Worm (Caenorhabditis elegans): ENCODE measurements around the gene amt-2.

amt-2 gene

DNA sequence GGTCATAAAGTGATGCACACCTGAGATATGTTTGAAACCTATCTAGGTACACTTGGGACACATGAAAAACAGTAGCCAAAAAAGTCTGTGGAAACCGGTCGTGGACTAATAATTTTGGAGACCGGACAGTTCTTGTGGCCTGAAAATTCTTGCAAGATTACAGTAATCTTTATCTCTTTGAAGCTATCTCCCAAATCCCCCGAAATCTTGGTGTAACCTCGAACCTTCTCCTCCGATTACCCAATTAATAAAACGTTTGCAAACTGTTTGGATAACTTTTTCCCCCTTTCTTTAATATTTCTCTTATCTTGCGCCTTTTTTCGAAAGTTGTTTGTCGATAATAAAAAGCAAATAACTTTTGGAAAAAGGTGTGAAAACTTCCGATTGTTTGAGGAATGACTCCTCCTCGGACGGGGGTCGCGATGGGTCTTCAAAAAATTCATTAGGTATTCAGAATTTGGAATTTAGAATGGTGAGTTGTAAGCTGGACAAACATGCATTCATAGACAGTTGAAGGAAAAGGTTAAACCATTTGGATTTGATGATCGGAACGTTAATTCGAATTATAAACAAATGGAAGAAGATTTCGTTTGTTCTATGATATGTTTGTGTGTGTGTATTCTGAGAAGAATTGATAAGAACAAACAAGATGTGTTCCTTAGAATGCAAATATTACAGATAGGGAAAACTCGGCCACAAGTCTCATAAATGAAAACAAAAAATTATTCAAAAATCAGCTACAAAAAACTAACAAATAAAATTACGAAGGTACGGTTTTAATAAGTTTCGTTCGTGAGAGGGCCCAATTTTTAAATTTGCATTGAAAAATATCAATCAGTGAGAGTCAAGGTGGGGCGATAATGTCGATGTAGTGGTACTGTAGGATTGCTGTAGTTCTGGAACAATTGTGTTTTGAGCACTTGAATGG lies 40.9 kb downstream of the amt-2 start (continued):
- peak; percentile 48 for TF ChIP-seq nhr-71 (tag; optimal IDR thresholded peaks at IDR 0.05)
- no peak for TF ChIP-seq unc-62 (GFP tag; optimal IDR thresholded peaks at IDR 0.05)
- TF ChIP-seq lsy-2 (tag; optimal IDR thresholded peaks at IDR 0.05) = no peak
- TF ChIP-seq sup-37 (GFP tag; optimal IDR thresholded peaks at IDR 0.05) = no peak
- TF ChIP-seq aha-1 (tag; optimal IDR thresholded peaks at IDR 0.05) = no peak
- no peak for TF ChIP-seq unc-130 (tag; optimal IDR thresholded peaks at IDR 0.05)
- TF ChIP-seq ces-1 (GFP tag; optimal IDR thresholded peaks at IDR 0.05) = no peak
- no peak for TF ChIP-seq nhr-237 (tag; optimal IDR thresholded peaks at IDR 0.05)
- TF ChIP-seq snpc-4 (tag; optimal IDR thresholded peaks at IDR 0.05) = no peak
- no peak for TF ChIP-seq C04F5.9 (tag; optimal IDR thresholded peaks at IDR 0.05)
- no peak for TF ChIP-seq skn-1 (tag; optimal IDR thresholded peaks at IDR 0.05)
- TF ChIP-seq fos-1 (tag; optimal IDR thresholded peaks at IDR 0.05) = no peak
- no peak for TF ChIP-seq pqm-1 (tag; optimal IDR thresholded peaks at IDR 0.05)
- TF ChIP-seq nhr-47 (tag; optimal IDR thresholded peaks at IDR 0.05) = peak; percentile 30
- no peak for TF ChIP-seq nhr-76 (tag; optimal IDR thresholded peaks at IDR 0.05)
- TF ChIP-seq grh-1 (GFP tag; IDR thresholded peaks at IDR 0.05) = peak; percentile 31; the same call in 1 of the 2 replicates
- TF ChIP-seq lin-13 (GFP tag; optimal IDR thresholded peaks at IDR 0.05) = no peak
- TF ChIP-seq nhr-90 (tag; optimal IDR thresholded peaks at IDR 0.05; ENCODE audit: poor library complexity) = peak; percentile 28
- no peak for TF ChIP-seq elt-2 (tag; optimal IDR thresholded peaks at IDR 0.05)
- peak; percentile 32 for TF ChIP-seq nhr-20 (tag; optimal IDR thresholded peaks at IDR 0.05)
- TF ChIP-seq isw-1 (GFP tag; IDR thresholded peaks at IDR 0.05) = no peak
- no peak for TF ChIP-seq hpl-2 (GFP tag; optimal IDR thresholded peaks at IDR 0.05)
- TF ChIP-seq fkh-8 (tag; optimal IDR thresholded peaks at IDR 0.05) = no peak
- TF ChIP-seq snu-23 (GFP tag; optimal IDR thresholded peaks at IDR 0.05) = peak; percentile 24
- no peak for TF ChIP-seq ceh-88 (GFP tag; IDR thresholded peaks at IDR 0.05)
- no peak for TF ChIP-seq hlh-17 (GFP tag; optimal IDR thresholded peaks at IDR 0.05; ENCODE audit: borderline replicate concordance)
- no peak for TF ChIP-seq nhr-77 (tag; optimal IDR thresholded peaks at IDR 0.05)

DNA sequence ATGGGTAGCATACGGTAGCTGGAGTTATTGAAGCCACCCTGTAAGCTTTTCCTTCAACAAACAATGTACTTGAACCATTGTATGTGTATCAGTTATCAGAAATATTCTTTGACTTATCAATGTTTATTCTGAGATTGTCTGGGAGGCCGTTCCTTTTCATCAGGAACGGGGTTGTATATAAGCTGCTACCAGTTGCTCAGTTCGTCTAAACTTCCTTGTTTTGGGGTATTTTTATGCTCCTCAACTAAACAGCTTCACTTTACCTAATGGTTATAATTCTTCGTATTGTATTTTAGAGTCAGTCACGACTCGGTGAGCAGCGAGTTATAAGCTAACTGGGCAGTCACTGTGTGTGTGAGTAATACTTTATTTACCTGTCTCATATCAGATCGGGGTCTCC lies 43.5 kb downstream of the amt-2 start:
- TF ChIP-seq unc-62 (GFP tag; optimal IDR thresholded peaks at IDR 0.05) (no peak), zip-4 (GFP tag; optimal IDR thresholded peaks at IDR 0.05) (no peak), zag-1 (tag; optimal IDR thresholded peaks at IDR 0.05) (no peak), ceh-88 (GFP tag; IDR thresholded peaks at IDR 0.05) (no peak), dsc-1 (tag; optimal IDR thresholded peaks at IDR 0.05) (no peak), ceh-8 (GFP tag; optimal IDR thresholded peaks at IDR 0.05) (no peak), nhr-77 (tag; optimal IDR thresholded peaks at IDR 0.05) (no peak), fkh-10 (GFP tag; optimal IDR thresholded peaks at IDR 0.05) (no peak), nhr-11 (tag; optimal IDR thresholded peaks at IDR 0.05) (no peak), rnt-1 (tag; optimal IDR thresholded peaks at IDR 0.05) (no peak), snu-23 (GFP tag; optimal IDR thresholded peaks at IDR 0.05) (no peak), lin-39 (tag; optimal IDR thresholded peaks at IDR 0.05) (no peak), nhr-71 (tag; optimal IDR thresholded peaks at IDR 0.05) (no peak), efl-3 (GFP tag; optimal IDR thresholded peaks at IDR 0.05) (no peak), swsn-7 (tag; optimal IDR thresholded peaks at IDR 0.05) (no peak), hlh-17 (GFP tag; optimal IDR thresholded peaks at IDR 0.05; ENCODE audit: borderline replicate concordance) (no peak), nhr-90 (tag; optimal IDR thresholded peaks at IDR 0.05; ENCODE audit: poor library complexity) (no peak), nhr-237 (tag; optimal IDR thresholded peaks at IDR 0.05) (no peak)

DNA sequence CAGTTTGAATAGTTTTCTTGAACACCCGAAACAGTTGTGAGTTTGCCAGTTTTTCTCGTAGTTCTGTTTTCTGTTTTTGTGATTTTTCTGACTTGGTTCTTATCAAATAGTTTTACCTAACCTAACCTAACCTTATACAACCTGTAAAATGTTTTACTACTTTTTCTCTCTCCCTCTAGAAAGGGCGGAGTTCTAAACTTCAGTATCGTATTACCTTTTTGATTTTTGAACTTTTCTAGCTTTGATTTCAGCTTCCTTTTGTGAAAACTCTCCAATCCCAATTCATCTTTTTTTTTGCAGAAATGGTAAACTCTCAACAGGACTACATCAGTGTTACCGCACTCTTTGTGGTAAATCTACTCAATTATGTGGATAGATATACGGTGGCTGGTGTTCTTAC lies 44.5 kb downstream of the amt-2 start, which contains the start of gene spin-2:
Gene spin-2 (plus strand): TSS at position 301 of the 400 bp plus-strand sequence.
- TF ChIP-seq snpc-4 (tag; optimal IDR thresholded peaks at IDR 0.05) (no peak), lin-14 (GFP tag; optimal IDR thresholded peaks at IDR 0.05) (no peak), unc-62 (GFP tag; optimal IDR thresholded peaks at IDR 0.05) (no peak), irx-1 (tag; optimal IDR thresholded peaks at IDR 0.05) (no peak), xbp-1 (tag; optimal IDR thresholded peaks at IDR 0.05) (no peak), pag-3 (tag; optimal IDR thresholded peaks at IDR 0.05; ENCODE audit: borderline replicate concordance, insufficient read depth) (no peak), sup-37 (GFP tag; optimal IDR thresholded peaks at IDR 0.05) (no peak), fkh-4 (tag; optimal IDR thresholded peaks at IDR 0.05; ENCODE audit: borderline replicate concordance) (no peak), fkh-8 (tag; optimal IDR thresholded peaks at IDR 0.05) (no peak), nhr-84 (tag; optimal IDR thresholded peaks at IDR 0.05) (no peak), swsn-7 (tag; optimal IDR thresholded peaks at IDR 0.05) (no peak), egl-13 (tag; optimal IDR thresholded peaks at IDR 0.05) (no peak), nhr-90 (tag; optimal IDR thresholded peaks at IDR 0.05; ENCODE audit: poor library complexity) (no peak), nhr-47 (tag; optimal IDR thresholded peaks at IDR 0.05) (no peak), rnt-1 (tag; optimal IDR thresholded peaks at IDR 0.05) (no peak), aly-2 (tag; optimal IDR thresholded peaks at IDR 0.05) (no peak)

Measured in whole organism, L1 larva.